Worm (Caenorhabditis elegans) whole organism, mixed stage, embryonic: ENCODE measurements around the gene nlp-7.
A peak's percentile ranks its signal among the peaks of the same experiment; 100 is the strongest.

Experiments used
- bed-3 ChIP-seq: fragments of 200-800 bp; sonication (Bioruptor generic); optimal IDR thresholded peaks from 3 replicates; lab custom pipeline; 2018; ENCODE audit warnings: mild to moderate bottlenecking, missing genetic modification characterization, moderate library complexity, missing compliant biosample characterization
- ceh-39 ChIP-seq: fragments of 150-350 bp; optimal IDR thresholded peaks from 2 replicates; lab custom pipeline; 2014; ENCODE audit warnings: missing biosample characterization, missing genetic modification characterization
- cnd-1 ChIP-seq: fragments of 200-800 bp; sonication (Bioruptor generic); optimal IDR thresholded peaks from 2 replicates; lab custom pipeline; 2018; ENCODE audit warnings: mild to moderate bottlenecking, missing genetic modification characterization, missing compliant biosample characterization
- elt-3 ChIP-seq: fragments of 150-350 bp; optimal IDR thresholded peaks from 2 replicates; lab custom pipeline; 2014; ENCODE audit warnings: missing biosample characterization, missing genetic modification characterization
- hlh-1 ChIP-seq: fragments of 150-350 bp; optimal IDR thresholded peaks from 2 replicates; lab custom pipeline; 2014; ENCODE audit warnings: missing biosample characterization, missing genetic modification reagents, missing genetic modification characterization
- lin-13 ChIP-seq: fragments of 150-350 bp; optimal IDR thresholded peaks from 2 replicates; lab custom pipeline; 2014; ENCODE audit warnings: missing biosample characterization, missing genetic modification characterization
- lsy-2 ChIP-seq: fragments of 150-350 bp; optimal IDR thresholded peaks from 2 replicates; lab custom pipeline; 2014; ENCODE audit warnings: missing biosample characterization, missing genetic modification characterization
- mls-2 ChIP-seq: sonication (generic microtip); optimal IDR thresholded peaks from 2 replicates; lab custom pipeline; 2016; ENCODE audit warnings: mild to moderate bottlenecking, missing genetic modification characterization, moderate library complexity, missing compliant biosample characterization
- nhr-12 ChIP-seq: fragments of 150-350 bp; optimal IDR thresholded peaks from 2 replicates; lab custom pipeline; 2014; ENCODE audit warnings: missing biosample characterization, missing genetic modification characterization
- nhr-237 ChIP-seq: fragments of 150-350 bp; optimal IDR thresholded peaks from 2 replicates; lab custom pipeline; 2014; ENCODE audit warnings: missing biosample characterization, missing genetic modification characterization
- pha-4 ChIP-seq: fragments of 150-350 bp; optimal IDR thresholded peaks from 2 replicates; lab custom pipeline; 2018; ENCODE audit warnings: missing biosample characterization, missing genetic modification reagents, missing genetic modification characterization
- tbx-8 ChIP-seq: fragments of 200-800 bp; sonication (Bioruptor generic); optimal IDR thresholded peaks from 2 replicates; lab custom pipeline; 2018; ENCODE audit warnings: mild to moderate bottlenecking, missing genetic modification characterization, moderate library complexity, missing compliant biosample characterization
- unc-120 ChIP-seq: sonication (generic microtip); optimal IDR thresholded peaks from 2 replicates; lab custom pipeline; 2017; ENCODE audit warnings: missing genetic modification characterization, missing compliant biosample characterization; ENCODE audit not compliant: poor library complexity, severe bottlenecking
- unc-62 ChIP-seq: fragments of 150-350 bp; optimal IDR thresholded peaks from 2 replicates; lab custom pipeline; 2014; ENCODE audit warnings: missing biosample characterization, missing genetic modification reagents, missing genetic modification characterization

- TF ChIP-seq lsy-2: peak; percentile 50
- TF ChIP-seq elt-3 (tag; lab: Kevin White, UChicago): no peak
- no peak for TF ChIP-seq bed-3
- TF ChIP-seq tbx-8 (GFP tag; lab: Kevin White, UChicago): no peak
- peak; percentile 26 for TF ChIP-seq mls-2 (tag; lab: Kevin White, UChicago)
- TF ChIP-seq ceh-39 (tag; lab: Kevin White, UChicago): peak; percentile 32
- TF ChIP-seq unc-62 (GFP tag; lab: Kevin White, UChicago): peak; percentile 28
- TF ChIP-seq nhr-12 (tag; lab: Kevin White, UChicago): no peak
- no peak for TF ChIP-seq nhr-237 (tag; lab: Kevin White, UChicago)
- TF ChIP-seq cnd-1 (tag; lab: Kevin White, UChicago): peak; percentile 27
- TF ChIP-seq hlh-1: peak; percentile 51
- TF ChIP-seq pha-4 (tag; lab: Kevin White, UChicago): peak; percentile 46
- peak; percentile 26 for TF ChIP-seq unc-120 (tag; lab: Kevin White, UChicago)
- TF ChIP-seq lin-13 (tag; lab: Kevin White, UChicago): peak; percentile 75
Measured at ce11 chrX:8551687-8552327, 41.2 kb upstream of the nlp-7 start, which contains the start of gene dhhc-14.
